Fruit fly (Drosophila melanogaster): ENCODE measurements around the gene CG11598.

Gene CG11598

dm6 chr3R:12634617-12635016 lies at the start of gene CG11598:
TSS of gene CG11598 (plus strand) at chr3R:12634917.
- TF ChIP-seq noc (tag; optimal IDR thresholded peaks at IDR 0.05): no peak

- TF ChIP-seq noc (tag; optimal IDR thresholded peaks at IDR 0.05): no peak
Observed at dm6 chr3R:12591672-12592071, 43.0 kb upstream of the CG11598 start.

- no peak for TF ChIP-seq noc (tag; optimal IDR thresholded peaks at IDR 0.05)
Observed at dm6 chr3R:12595187-12595889, 39.4 kb upstream of the CG11598 start, which contains the start of gene Octbeta2R. TSS of gene Octbeta2R (minus strand) at chr3R:12595725.

- TF ChIP-seq noc (tag; optimal IDR thresholded peaks at IDR 0.05): no peak
Observed at dm6 chr3R:12595890-12596215, 38.9 kb upstream of the CG11598 start.

- TF ChIP-seq noc (tag; optimal IDR thresholded peaks at IDR 0.05): no peak
Observed at dm6 chr3R:12611973-12612372, 22.7 kb upstream of the CG11598 start.

dm6 chr3R:12615553-12615952 lies 19.2 kb upstream of the CG11598 start:
- TF ChIP-seq noc (tag; optimal IDR thresholded peaks at IDR 0.05): no peak

dm6 chr3R:12622778-12623177 lies 11.9 kb upstream of the CG11598 start:
- no peak for TF ChIP-seq noc (tag; optimal IDR thresholded peaks at IDR 0.05)

- no peak for TF ChIP-seq noc (tag; optimal IDR thresholded peaks at IDR 0.05)
Observed at dm6 chr3R:12624913-12625312, 9.8 kb upstream of the CG11598 start.

- TF ChIP-seq noc (tag; optimal IDR thresholded peaks at IDR 0.05): no peak
Observed at dm6 chr3R:12626674-12627382, 7.9 kb upstream of the CG11598 start.

- peak; percentile 30 for TF ChIP-seq noc (tag; optimal IDR thresholded peaks at IDR 0.05)
Observed at dm6 chr3R:12627691-12628148, 7.0 kb upstream of the CG11598 start, which contains the start of the genes Vha55 and Snx3. TSS of gene Vha55 (minus strand) at chr3R:12627829. TSS of gene Snx3 (plus strand) at chr3R:12628031.

dm6 chr3R:12628395-12628928 lies 6.3 kb upstream of the CG11598 start:
- no peak for TF ChIP-seq noc (tag; optimal IDR thresholded peaks at IDR 0.05)

- TF ChIP-seq noc (tag; optimal IDR thresholded peaks at IDR 0.05): no peak
Observed at dm6 chr3R:12630369-12630768, 4.3 kb upstream of the CG11598 start, which contains the start of gene Not10. TSS of gene Not10 (plus strand) at chr3R:12630647.

dm6 chr3R:12633059-12633458 lies 1.7 kb upstream of the CG11598 start, which contains the start of gene CG18530:
TSS of gene CG18530 (plus strand) at chr3R:12633359.
- TF ChIP-seq noc (tag; optimal IDR thresholded peaks at IDR 0.05): no peak

dm6 chr3R:12636240-12636639 lies 1.5 kb downstream of the CG11598 start, which contains the start of gene CG11600:
TSS of gene CG11600 (plus strand) at chr3R:12636540.
- TF ChIP-seq noc (tag; optimal IDR thresholded peaks at IDR 0.05): no peak

- TF ChIP-seq noc (tag; optimal IDR thresholded peaks at IDR 0.05): no peak
Observed at dm6 chr3R:12637961-12638531, 3.3 kb downstream of the CG11598 start, which contains the start of gene CG11608. TSS of gene CG11608 (plus strand) at chr3R:12638481.

- TF ChIP-seq noc (tag; optimal IDR thresholded peaks at IDR 0.05): no peak
Observed at dm6 chr3R:12641620-12642019, 6.9 kb downstream of the CG11598 start.

Measured in whole organism, larva.